Fruit fly (Drosophila melanogaster) whole organism, embryonic: ENCODE measurements around the gene Ask1.

Source experiments
- Antp ChIP-seq: fragments of 200-800 bp; sonication (Bioruptor generic); optimal IDR thresholded peaks from 3 replicates; lab custom pipeline; 2016; ENCODE audit warnings: missing biosample characterization, missing genetic modification characterization
- Blimp-1 ChIP-seq: fragments of 200-800 bp; sonication (Bioruptor generic); optimal IDR thresholded peaks from 3 replicates; lab custom pipeline; 2018; ENCODE audit warnings: missing biosample characterization, missing genetic modification characterization, mild to moderate bottlenecking, moderate library complexity, missing genetic modification reagents
- Bteb2 ChIP-seq: fragments of 200-800 bp; sonication (Bioruptor generic); optimal IDR thresholded peaks from 2 replicates; lab custom pipeline; 2016; ENCODE audit warnings: missing biosample characterization, missing genetic modification characterization
- CG10209 ChIP-seq: fragments of 200-800 bp; sonication (Bioruptor generic); optimal IDR thresholded peaks from 3 replicates; lab custom pipeline; 2017; ENCODE audit warnings: missing biosample characterization, mild to moderate bottlenecking, missing genetic modification characterization, missing genetic modification reagents
- CG11723 ChIP-seq: fragments of 200-800 bp; sonication (Bioruptor generic); optimal IDR thresholded peaks from 2 replicates; lab custom pipeline; 2017; ENCODE audit warnings: missing biosample characterization, mild to moderate bottlenecking, missing genetic modification characterization
- CG13624 ChIP-seq: fragments of 200-800 bp; sonication (Bioruptor generic); optimal IDR thresholded peaks from 2 replicates; lab custom pipeline; 2016; ENCODE audit warnings: missing biosample characterization, missing genetic modification characterization
- CG14441 ChIP-seq: fragments of 200-800 bp; sonication (Bioruptor generic); IDR thresholded peaks from 2 replicates; pipeline ENCODE4 v1.3.6; 2022; ENCODE audit warnings: missing biosample characterization, missing genetic modification characterization
- CG1832 ChIP-seq: fragments of 200-800 bp; sonication (Bioruptor generic); optimal IDR thresholded peaks from 2 replicates; lab custom pipeline; 2017; ENCODE audit warnings: missing biosample characterization, mild to moderate bottlenecking, missing genetic modification characterization, inconsistent platforms
- CG3847 ChIP-seq: fragments of 200-800 bp; sonication (Bioruptor generic); IDR thresholded peaks from 2 replicates; pipeline ENCODE4 v1.3.6; 2022; ENCODE audit warnings: missing biosample characterization, missing genetic modification characterization
- CG3995 ChIP-seq: fragments of 200-800 bp; sonication (Bioruptor generic); optimal IDR thresholded peaks from 3 replicates; lab custom pipeline; 2016; ENCODE audit warnings: missing biosample characterization, missing genetic modification characterization
- CG5245 ChIP-seq: fragments of 200-800 bp; sonication (Bioruptor generic); optimal IDR thresholded peaks from 3 replicates; lab custom pipeline; 2016; ENCODE audit warnings: missing biosample characterization, missing genetic modification characterization
- CG6683 ChIP-seq: fragments of 200-800 bp; sonication (Bioruptor generic); optimal IDR thresholded peaks from 2 replicates; lab custom pipeline; 2017; ENCODE audit warnings: missing biosample characterization, mild to moderate bottlenecking, missing genetic modification characterization, missing genetic modification reagents
- CG6765 ChIP-seq: fragments of 200-800 bp; sonication (Bioruptor generic); optimal IDR thresholded peaks from 3 replicates; lab custom pipeline; 2017; ENCODE audit warnings: missing biosample characterization, mild to moderate bottlenecking, missing genetic modification characterization
- CG7556 ChIP-seq: fragments of 200-800 bp; sonication (Bioruptor generic); optimal IDR thresholded peaks from 2 replicates; lab custom pipeline; 2017; ENCODE audit warnings: missing biosample characterization, mild to moderate bottlenecking, missing genetic modification characterization
- CG7839 ChIP-seq: fragments of 200-800 bp; sonication (Bioruptor generic); optimal IDR thresholded peaks from 3 replicates; lab custom pipeline; 2018; ENCODE audit warnings: missing biosample characterization, mild to moderate bottlenecking, missing genetic modification characterization, moderate library complexity
- CG8359 ChIP-seq: fragments of 200-800 bp; sonication (Bioruptor generic); optimal IDR thresholded peaks from 2 replicates; lab custom pipeline; 2017; ENCODE audit warnings: missing biosample characterization, mild to moderate bottlenecking, missing genetic modification characterization, borderline replicate concordance
- CG8944 ChIP-seq: fragments of 200-800 bp; sonication (Bioruptor generic); optimal IDR thresholded peaks from 3 replicates; lab custom pipeline; 2016; ENCODE audit warnings: missing biosample characterization, missing genetic modification characterization
- Dbx ChIP-seq: fragments of 200-800 bp; sonication (Bioruptor generic); IDR thresholded peaks from 3 replicates; pipeline ENCODE4 v1.3.6; 2022; ENCODE audit warnings: missing biosample characterization, missing genetic modification characterization
- Dip3 ChIP-seq: fragments of 200-800 bp; sonication (Bioruptor generic); optimal IDR thresholded peaks from 3 replicates; lab custom pipeline; 2016; ENCODE audit warnings: missing biosample characterization, missing genetic modification characterization
- Jarid2 ChIP-seq: fragments of 200-800 bp; sonication (Bioruptor generic); optimal IDR thresholded peaks from 3 replicates; lab custom pipeline; 2017; ENCODE audit warnings: mild to moderate bottlenecking, missing biosample characterization, missing genetic modification reagents, missing genetic modification characterization
- Lhr ChIP-seq: fragments of 200-800 bp; sonication (Bioruptor generic); optimal IDR thresholded peaks from 3 replicates; lab custom pipeline; 2017; ENCODE audit warnings: mild to moderate bottlenecking, missing biosample characterization, missing genetic modification reagents, missing genetic modification characterization
- Max ChIP-seq: fragments of 200-800 bp; sonication (Bioruptor generic); optimal IDR thresholded peaks from 2 replicates; lab custom pipeline; 2016; ENCODE audit warnings: missing biosample characterization, mild to moderate bottlenecking, missing genetic modification characterization
- Myb ChIP-seq: fragments of 200-800 bp; sonication (Bioruptor generic); optimal IDR thresholded peaks from 2 replicates; lab custom pipeline; 2016; ENCODE audit warnings: missing biosample characterization, missing genetic modification characterization
- NfI ChIP-seq: fragments of 200-800 bp; sonication (Bioruptor generic); optimal IDR thresholded peaks from 3 replicates; lab custom pipeline; 2018; ENCODE audit warnings: missing biosample characterization, mild to moderate bottlenecking, missing genetic modification characterization, moderate library complexity
- Pdp1 ChIP-seq, 2 experiments: fragments of 200-800 bp; sonication (Bioruptor generic); optimal IDR thresholded peaks; 3 replicates each; lab custom pipeline; 2016; ENCODE audit warnings: missing biosample characterization in 2 of 2, missing genetic modification characterization in 2 of 2, mild to moderate bottlenecking in 1 of 2, moderate library complexity in 1 of 2
- Side ChIP-seq: fragments of 200-800 bp; sonication (Bioruptor generic); optimal IDR thresholded peaks from 2 replicates; lab custom pipeline; 2016; ENCODE audit warnings: missing biosample characterization, missing genetic modification characterization
- Sin3A ChIP-seq: fragments of >200 bp; optimal IDR thresholded peaks from 2 replicates; lab custom pipeline; 2018
- Six4 ChIP-seq: fragments of 200-800 bp; sonication (Bioruptor generic); optimal IDR thresholded peaks from 2 replicates; lab custom pipeline; 2016; ENCODE audit warnings: missing biosample characterization, missing genetic modification characterization
- TFAM ChIP-seq: fragments of 200-800 bp; sonication (Bioruptor generic); optimal IDR thresholded peaks from 2 replicates; lab custom pipeline; 2017; ENCODE audit warnings: missing biosample characterization, missing genetic modification characterization, inconsistent platforms
- Taf1 ChIP-seq: fragments of 200-800 bp; sonication (Bioruptor generic); IDR thresholded peaks from 2 replicates; pipeline ENCODE4 v1.3.6; 2022; ENCODE audit warnings: missing biosample characterization, missing genetic modification characterization
- ab ChIP-seq: fragments of 200-800 bp; sonication (Bioruptor generic); optimal IDR thresholded peaks from 2 replicates; lab custom pipeline; 2016; ENCODE audit warnings: missing biosample characterization, missing genetic modification characterization
- ac ChIP-seq: fragments of 200-800 bp; sonication (Bioruptor generic); optimal IDR thresholded peaks from 3 replicates; lab custom pipeline; 2017; ENCODE audit warnings: missing biosample characterization, mild to moderate bottlenecking, missing genetic modification characterization
- bbx ChIP-seq: fragments of 200-800 bp; sonication (Bioruptor generic); IDR thresholded peaks from 2 replicates; pipeline ENCODE4 v1.3.6; 2022; ENCODE audit warnings: missing biosample characterization, missing genetic modification characterization; ENCODE audit not compliant: partially characterized antibody
- bsh ChIP-seq, 2 experiments: fragments of 200-800 bp; sonication (Bioruptor generic); optimal IDR thresholded peaks; 2 replicates each; lab custom pipeline; 2017 to 2018; ENCODE audit warnings: mild to moderate bottlenecking in 2 of 2, missing biosample characterization in 2 of 2, missing genetic modification characterization in 2 of 2, moderate library complexity in 1 of 2
- crc ChIP-seq: fragments of 200-800 bp; sonication (Bioruptor generic); optimal IDR thresholded peaks from 2 replicates; lab custom pipeline; 2016; ENCODE audit warnings: missing biosample characterization, missing genetic modification characterization
- dati ChIP-seq: fragments of 200-800 bp; sonication (Bioruptor generic); IDR thresholded peaks from 2 replicates; pipeline ENCODE4 v1.3.6; 2022; ENCODE audit warnings: missing biosample characterization, missing genetic modification characterization
- dimm ChIP-seq: fragments of 200-800 bp; sonication (Bioruptor generic); IDR thresholded peaks from 2 replicates; pipeline ENCODE4 v1.3.6; 2022; ENCODE audit warnings: missing biosample characterization, missing genetic modification characterization
- dmrt11E ChIP-seq: fragments of 200-800 bp; sonication (Bioruptor generic); optimal IDR thresholded peaks from 3 replicates; lab custom pipeline; 2018; ENCODE audit warnings: missing biosample characterization, mild to moderate bottlenecking, missing genetic modification characterization, moderate library complexity
- dmrt99B ChIP-seq: fragments of 200-800 bp; sonication (Bioruptor generic); optimal IDR thresholded peaks from 2 replicates; lab custom pipeline; 2018; ENCODE audit warnings: missing biosample characterization, mild to moderate bottlenecking, missing genetic modification characterization, moderate library complexity
- fu2 ChIP-seq: fragments of 200-800 bp; sonication (Bioruptor generic); optimal IDR thresholded peaks from 2 replicates; lab custom pipeline; 2016; ENCODE audit warnings: missing biosample characterization, missing genetic modification characterization
- gfzf ChIP-seq: fragments of 200-800 bp; sonication (Bioruptor generic); optimal IDR thresholded peaks from 2 replicates; lab custom pipeline; 2016; ENCODE audit warnings: missing biosample characterization, mild to moderate bottlenecking, missing genetic modification characterization, moderate library complexity
- knrl ChIP-seq: fragments of 200-800 bp; sonication (Bioruptor generic); IDR thresholded peaks from 3 replicates; pipeline ENCODE4 v1.3.6; 2022; ENCODE audit warnings: missing biosample characterization, missing genetic modification characterization; ENCODE audit not compliant: partially characterized antibody
- mam ChIP-seq: fragments of 200-800 bp; sonication (Bioruptor generic); optimal IDR thresholded peaks from 3 replicates; lab custom pipeline; 2016; ENCODE audit warnings: missing biosample characterization, missing genetic modification characterization
- org-1 ChIP-seq: fragments of 200-800 bp; sonication (Bioruptor generic); optimal IDR thresholded peaks from 2 replicates; lab custom pipeline; 2017; ENCODE audit warnings: missing biosample characterization, missing genetic modification characterization
- pho ChIP-seq: fragments of 200-800 bp; sonication (Bioruptor generic); optimal IDR thresholded peaks from 2 replicates; lab custom pipeline; 2016; ENCODE audit warnings: missing biosample characterization, missing genetic modification characterization
- scrt ChIP-seq: fragments of 200-800 bp; sonication (Bioruptor generic); optimal IDR thresholded peaks from 2 replicates; lab custom pipeline; 2018; ENCODE audit warnings: missing biosample characterization, mild to moderate bottlenecking, missing genetic modification characterization, moderate library complexity
- sqz ChIP-seq: fragments of 200-800 bp; sonication (Bioruptor generic); optimal IDR thresholded peaks from 3 replicates; lab custom pipeline; 2018; ENCODE audit warnings: missing biosample characterization, mild to moderate bottlenecking, missing genetic modification characterization
- tll ChIP-seq, 2 experiments: fragments of 200-800 bp in 1 of 2; fragments of >200 bp in 1 of 2; sonication (Bioruptor generic) in 1 of 2; optimal IDR thresholded peaks; 2 replicates each; lab custom pipeline; 2017 to 2019; ENCODE audit warnings: missing biosample characterization in 2 of 2, missing genetic modification characterization in 2 of 2, mild to moderate bottlenecking in 1 of 2, moderate library complexity in 1 of 2
- zfh2 ChIP-seq: fragments of 200-800 bp; sonication (Bioruptor generic); optimal IDR thresholded peaks from 2 replicates; lab custom pipeline; 2016; ENCODE audit warnings: missing biosample characterization, missing genetic modification characterization

The Ask1 gene

DNA sequence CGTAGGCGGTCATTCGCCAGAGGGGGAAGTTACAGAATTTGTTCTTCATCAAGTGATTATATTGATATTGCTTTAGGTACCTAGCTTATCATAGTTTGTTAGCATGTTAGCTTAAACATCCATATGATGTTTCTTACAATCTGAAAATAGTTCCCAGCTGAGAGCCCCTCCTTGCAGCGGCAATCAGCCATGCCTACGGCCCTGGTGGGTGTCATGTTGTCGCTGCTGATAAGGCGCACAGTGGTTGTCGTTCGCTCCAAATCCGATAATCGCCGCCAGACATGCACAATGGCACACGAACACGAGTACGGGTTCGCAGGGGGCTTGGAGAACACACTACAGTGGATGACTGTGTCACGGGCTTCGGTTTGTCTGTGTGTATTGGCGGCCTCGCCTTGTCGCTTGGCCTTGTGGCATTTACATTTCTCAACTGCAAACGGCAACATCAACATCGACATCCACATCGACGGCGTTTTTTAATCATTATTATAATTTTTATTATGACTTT is 26.5 kb downstream of the Ask1 start (continued):
- TF ChIP-seq CG8359 (GFP tag; lab: Kevin White, UChicago) (peak; percentile 4), CG1832 (GFP tag; lab: Kevin White, UChicago) (no peak), CG3995 (peak; percentile 44), Bteb2 (peak; percentile 68), CG7556 (GFP tag; lab: Kevin White, UChicago) (peak; percentile 69), zfh2 (GFP tag; lab: Kevin White, UChicago) (peak; percentile 82), Pdp1 (GFP tag; optimal IDR thresholded peaks at IDR 0.05; lab: Kevin White, UChicago) (peak; percentile 65 to 74), org-1 (GFP tag; lab: Kevin White, UChicago) (peak; percentile 77), Dbx (GFP tag; lab: Robert Waterston, UW) (peak; percentile 88), pho (GFP tag; lab: Kevin White, UChicago) (peak; percentile 82), Side (GFP tag; lab: Kevin White, UChicago) (peak; percentile 77), dmrt99B (tag; lab: Kevin White, UChicago) (peak; percentile 75), Blimp-1 (GFP tag; lab: Kevin White, UChicago) (peak; percentile 67), knrl (0 out of 3 replicates have a peak, but pooled peaks have one; percentile 6), dimm (peak; percentile 31; the same call in 1 of the 2 replicates), Max (GFP tag; lab: Kevin White, UChicago) (peak; percentile 47), ab (GFP tag; lab: Kevin White, UChicago) (peak; percentile 70), Jarid2 (no peak), mam (peak; percentile 83), CG10209 (GFP tag; lab: Kevin White, UChicago) (peak; percentile 81), Lhr (GFP tag; lab: Kevin White, UChicago) (peak; percentile 11), CG3847 (GFP tag; lab: Robert Waterston, UW) (peak; percentile 73), CG5245 (GFP tag; lab: Kevin White, UChicago) (peak; percentile 55), CG7839 (peak; percentile 78), Dip3 (GFP tag; lab: Kevin White, UChicago) (peak; percentile 86), Taf1 (peak; percentile 83), dmrt11E (tag; lab: Kevin White, UChicago) (peak; percentile 46), fu2 (GFP tag; lab: Kevin White, UChicago) (peak; percentile 83), tll (GFP tag; optimal IDR thresholded peaks at IDR 0.05; lab: Kevin White, UChicago) (no peak), CG6765 (GFP tag; lab: Kevin White, UChicago) (peak; percentile 72), bsh (GFP tag; optimal IDR thresholded peaks at IDR 0.05; lab: Kevin White, UChicago) (peak; percentile 34 to 81), bbx (GFP tag; lab: Robert Waterston, UW) (no peak), Six4 (GFP tag; lab: Kevin White, UChicago) (peak; percentile 26), CG6683 (GFP tag; lab: Kevin White, UChicago) (peak; percentile 37), CG14441 (peak; percentile 87), NfI (GFP tag; lab: Kevin White, UChicago) (peak; percentile 74), crc (GFP tag; lab: Kevin White, UChicago) (peak; percentile 64), CG11723 (GFP tag; lab: Kevin White, UChicago) (peak; percentile 67), Antp (peak; percentile 79), Myb (GFP tag; lab: Kevin White, UChicago) (peak; percentile 71), CG8944 (GFP tag; lab: Kevin White, UChicago) (peak; percentile 73), TFAM (GFP tag; lab: Kevin White, UChicago) (no peak), dati (GFP tag; lab: Robert Waterston, UW) (0 out of 2 replicates have a peak, but pooled peaks have one; percentile 10), Sin3A (lab: Kevin White, UChicago) (no peak), ac (GFP tag; lab: Kevin White, UChicago) (peak; percentile 21), scrt (GFP tag; lab: Kevin White, UChicago) (peak; percentile 56), sqz (GFP tag; lab: Kevin White, UChicago) (peak; percentile 14), CG13624 (GFP tag; lab: Kevin White, UChicago) (peak; percentile 85), gfzf (GFP tag; lab: Kevin White, UChicago) (no peak)
